Fruit fly (Drosophila melanogaster) ovary, adult (tissue): ENCODE data around the gene CG33986.

Source experiments
- CG17801 ChIP-seq: fragments of 200-800 bp; optimal IDR thresholded peaks from 2 replicates; lab custom pipeline; 2019; ENCODE audit warnings: missing biosample characterization, mild to moderate bottlenecking, missing genetic modification characterization, moderate library complexity; ENCODE audit not compliant: partially characterized antibody

Gene CG33986

DNA sequence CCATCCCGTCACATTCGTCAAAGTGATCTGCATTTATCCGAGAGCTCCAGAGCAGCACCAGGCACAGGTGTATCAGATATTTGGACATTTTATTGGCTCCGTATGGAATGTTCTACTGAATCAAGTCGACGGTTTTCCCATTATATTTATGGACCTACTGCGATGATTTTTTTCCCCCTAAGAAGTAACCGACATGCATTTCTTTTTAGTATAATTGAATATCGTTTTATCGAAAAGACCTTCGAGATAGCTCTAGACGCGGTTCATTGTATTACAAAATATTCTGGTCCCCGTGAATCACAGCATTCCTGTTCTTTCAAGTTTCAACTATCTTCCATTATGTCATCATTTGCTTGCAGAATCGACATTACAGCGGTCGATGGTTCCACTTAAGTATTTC is 4.1 kb upstream of the CG33986 start, which contains the start of gene obst-H:
obst-H (minus strand) TSS at position 101 of the 400 bp plus-strand sequence.
- TF ChIP-seq CG17801 (GFP tag; lab: Kevin White, UChicago): no peak

DNA sequence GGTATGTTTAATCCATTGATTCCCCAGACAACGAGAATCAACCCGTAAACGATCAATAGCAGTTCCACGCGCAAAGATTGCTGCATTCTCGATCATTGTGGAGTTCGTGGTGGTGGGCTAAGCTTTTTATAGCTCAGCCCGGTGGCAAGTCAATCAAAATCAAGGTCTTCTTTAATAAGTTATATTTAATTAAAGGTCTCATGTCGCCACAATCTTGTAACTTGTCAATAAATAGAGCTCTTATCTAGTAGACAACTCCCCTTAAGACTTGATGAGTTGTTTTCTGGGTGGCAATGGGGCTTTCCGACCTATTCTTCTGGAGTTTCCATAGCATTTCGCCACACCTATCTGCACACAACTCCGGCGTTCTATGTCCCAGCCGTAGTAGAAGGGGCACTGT is 3.0 kb upstream of the CG33986 start, which contains the start of gene CG42728:
CG42728 (minus strand) TSS at position 101 of the 400 bp plus-strand sequence.
- TF ChIP-seq CG17801 (GFP tag; lab: Kevin White, UChicago): no peak

DNA sequence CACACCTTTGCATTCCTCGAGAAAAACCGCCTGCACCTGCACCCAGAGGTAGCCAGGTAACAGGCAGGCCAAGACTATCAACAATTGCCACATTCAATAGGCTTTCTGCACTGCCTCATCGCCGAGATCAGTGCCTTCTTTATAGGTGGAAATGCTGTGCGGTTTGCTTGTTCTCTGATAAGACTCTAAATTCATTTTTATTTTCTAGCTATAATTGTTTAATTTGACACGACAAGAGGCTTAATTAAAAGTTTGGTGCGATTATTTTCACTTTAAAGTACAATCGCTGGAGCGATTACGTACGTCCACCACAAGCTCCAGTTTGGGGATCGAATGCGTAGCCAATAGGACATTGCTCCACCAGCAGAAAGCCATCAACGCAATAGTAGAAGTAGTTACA is 2.4 kb upstream of the CG33986 start, which contains the start of gene CG42729:
CG42729 (minus strand) TSS at position 101 of the 400 bp plus-strand sequence.
- no peak for TF ChIP-seq CG17801 (GFP tag; lab: Kevin White, UChicago)

DNA sequence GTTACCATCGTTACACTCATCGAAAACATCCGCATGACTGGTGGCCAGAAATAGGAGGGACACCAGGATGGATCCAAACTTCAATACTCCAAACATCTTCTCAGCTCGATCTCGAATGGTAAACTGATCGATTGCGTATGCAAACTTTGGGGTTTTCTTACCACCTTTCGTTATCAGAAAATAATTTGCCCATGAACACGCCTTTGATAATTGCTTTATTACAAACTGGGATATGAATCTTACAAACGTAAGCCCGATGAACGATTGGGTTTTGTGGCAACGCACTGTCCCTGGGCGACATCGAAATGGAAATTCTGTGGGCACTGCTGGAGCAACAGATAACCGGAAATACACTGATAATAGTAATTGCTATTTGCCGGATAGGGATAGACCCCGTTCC is 1.7 kb upstream of the CG33986 start, which contains the start of gene CG33985:
CG33985 (minus strand) TSS at position 101 of the 400 bp plus-strand sequence.
- TF ChIP-seq CG17801 (GFP tag; lab: Kevin White, UChicago): no peak

DNA sequence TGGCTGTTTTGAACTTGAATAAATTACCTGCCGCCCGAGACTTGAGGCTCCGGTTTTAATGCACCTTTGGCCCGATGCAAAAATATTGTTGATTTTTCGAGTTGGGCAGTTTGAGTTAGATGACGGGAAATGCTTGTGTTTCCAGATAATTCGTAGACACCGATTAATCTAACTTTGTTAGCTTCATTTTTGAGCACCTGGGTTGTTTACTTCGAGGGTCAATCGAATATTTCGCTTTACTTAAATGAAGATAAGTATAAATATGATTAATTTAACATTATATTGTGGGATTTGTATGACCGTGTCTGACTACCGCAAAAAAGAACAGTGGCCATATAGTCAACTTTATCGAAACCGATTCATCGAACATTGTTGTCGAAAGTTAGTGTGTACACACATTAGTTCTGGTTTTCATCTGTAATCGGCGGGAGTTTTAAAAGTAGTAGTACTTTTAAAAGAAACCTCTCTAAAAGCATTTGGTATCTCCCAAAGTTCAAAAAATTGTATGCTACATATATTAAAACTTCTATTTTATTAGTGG is 1.2 kb downstream of the CG33986 start, which contains the start of gene CG7945:
CG7945 (minus strand) TSS at position 332 of the 541 bp plus-strand sequence.
- TF ChIP-seq CG17801 (GFP tag; lab: Kevin White, UChicago): peak; percentile 16

DNA sequence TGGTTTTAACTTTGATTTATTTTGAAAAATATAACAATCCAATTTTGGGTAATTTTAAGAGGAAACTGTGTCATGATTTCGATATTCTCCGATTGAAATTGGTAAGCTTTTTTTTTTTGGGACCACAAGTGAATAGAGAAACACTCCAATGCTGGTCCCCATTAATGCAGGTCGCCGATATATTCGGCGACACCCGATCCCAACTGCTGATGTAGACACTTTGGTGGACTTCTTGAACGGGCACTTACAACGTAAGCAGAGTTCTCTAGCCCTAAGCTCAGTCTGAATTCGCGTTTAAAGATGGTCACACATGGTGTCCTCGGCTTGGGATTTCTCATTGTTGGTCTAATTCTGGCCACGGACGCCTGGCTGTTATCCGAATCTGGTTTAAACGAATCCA is 4.7 kb downstream of the CG33986 start, which contains the start of gene yellow-k:
yellow-k (plus strand) TSS at position 301 of the 400 bp plus-strand sequence.
- TF ChIP-seq CG17801 (GFP tag; lab: Kevin White, UChicago): no peak

DNA sequence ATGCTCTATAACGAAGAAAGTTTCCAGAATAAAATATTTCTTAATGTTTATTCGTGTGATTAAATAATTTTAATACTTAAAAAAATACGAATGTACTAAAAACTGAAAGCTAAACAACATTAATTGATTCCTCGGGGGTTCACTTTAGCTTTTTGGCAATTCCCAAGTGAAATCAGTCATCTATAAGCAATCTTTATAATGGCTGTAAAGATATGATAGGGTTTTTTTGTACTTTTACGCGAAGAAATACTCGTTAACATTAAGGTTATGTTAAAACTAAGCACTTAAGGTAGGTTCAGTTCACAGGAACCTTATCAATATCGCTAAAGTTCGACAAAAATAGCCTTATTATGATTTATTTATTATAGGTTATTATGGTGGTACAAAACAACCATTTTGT is 5.1 kb downstream of the CG33986 start:
- no peak for TF ChIP-seq CG17801 (GFP tag; lab: Kevin White, UChicago)

DNA sequence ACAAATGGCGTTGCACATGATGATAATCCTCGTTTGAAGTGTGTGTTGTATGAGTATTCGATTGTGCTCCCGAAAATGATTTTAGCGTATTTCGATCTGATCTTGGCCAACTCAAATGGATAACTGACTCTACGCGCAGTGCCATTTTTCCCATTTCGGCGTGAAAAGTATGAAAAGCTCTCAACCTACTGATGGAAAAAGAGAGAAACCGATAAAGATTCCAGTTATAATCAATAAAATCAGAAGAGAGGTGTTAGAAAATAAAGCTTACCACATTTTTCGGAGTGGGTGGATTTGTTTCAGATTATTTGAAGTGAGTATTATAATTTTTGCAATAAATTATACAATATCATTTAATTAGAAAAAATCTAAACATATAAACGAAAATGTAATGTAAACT is 5.6 kb downstream of the CG33986 start, which contains the start of gene mex1:
mex1 (minus strand) TSS at position 101 of the 400 bp plus-strand sequence.
- TF ChIP-seq CG17801 (GFP tag; lab: Kevin White, UChicago): no peak

DNA sequence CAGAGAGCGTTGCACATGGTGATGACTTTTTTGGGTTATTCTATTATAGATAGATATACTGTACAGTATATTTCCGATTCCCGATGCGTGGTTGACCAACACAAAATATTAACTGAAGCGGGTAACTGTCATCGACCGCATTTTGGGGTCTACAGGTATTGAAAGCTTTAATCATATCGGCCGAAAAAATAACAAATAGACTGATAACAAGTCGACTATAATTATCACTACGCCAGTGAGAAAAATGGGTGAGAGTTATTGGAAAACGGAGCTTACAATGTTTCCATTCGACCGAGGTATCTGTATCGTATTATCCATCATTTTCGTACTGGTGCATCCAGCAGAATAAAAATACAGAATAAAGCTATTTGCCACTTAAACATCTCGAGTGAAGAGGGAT is 6.7 kb downstream of the CG33986 start:
- no peak for TF ChIP-seq CG17801 (GFP tag; lab: Kevin White, UChicago)

DNA sequence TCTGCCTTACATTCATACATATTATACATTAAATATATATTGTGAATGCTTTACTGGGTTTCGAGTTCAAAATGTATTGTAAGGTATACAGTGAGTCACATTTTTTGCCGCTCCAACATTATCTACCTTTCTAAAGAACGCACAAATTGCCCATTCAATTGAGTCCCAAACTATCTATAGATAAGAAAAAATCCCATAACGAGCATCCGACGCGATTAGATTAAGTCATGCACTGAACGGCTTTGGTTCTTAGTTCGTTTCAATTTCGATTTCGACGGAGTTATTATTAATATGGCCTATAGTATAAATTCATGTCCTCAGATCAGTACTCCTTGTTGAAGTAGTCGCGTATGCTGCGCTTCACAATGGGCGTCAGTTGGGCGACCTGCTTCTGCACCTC is 7.5 kb downstream of the CG33986 start:
- TF ChIP-seq CG17801 (GFP tag; lab: Kevin White, UChicago): no peak

DNA sequence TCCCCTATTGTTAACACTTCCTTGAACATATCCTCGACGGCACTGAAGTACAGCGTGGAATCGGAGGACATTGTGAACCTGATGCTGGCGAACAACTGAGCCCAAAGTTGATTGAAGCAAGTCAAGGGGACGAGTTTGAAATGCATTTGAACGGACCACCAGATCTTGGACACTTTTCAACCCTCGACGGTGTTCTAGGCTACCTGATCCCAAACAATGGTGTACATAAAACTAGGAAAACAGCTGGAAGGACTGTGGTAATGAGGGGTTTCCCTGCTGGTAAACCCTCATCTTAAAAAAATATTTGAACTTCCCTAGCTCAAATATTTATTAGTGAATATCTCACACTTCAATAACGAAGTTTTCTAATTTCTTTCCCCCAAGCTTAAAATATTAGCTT is 8.1 kb downstream of the CG33986 start, which contains the start of gene CG13454:
CG13454 (minus strand) TSS at position 101 of the 400 bp plus-strand sequence.
- TF ChIP-seq CG17801 (GFP tag; lab: Kevin White, UChicago): no peak

DNA sequence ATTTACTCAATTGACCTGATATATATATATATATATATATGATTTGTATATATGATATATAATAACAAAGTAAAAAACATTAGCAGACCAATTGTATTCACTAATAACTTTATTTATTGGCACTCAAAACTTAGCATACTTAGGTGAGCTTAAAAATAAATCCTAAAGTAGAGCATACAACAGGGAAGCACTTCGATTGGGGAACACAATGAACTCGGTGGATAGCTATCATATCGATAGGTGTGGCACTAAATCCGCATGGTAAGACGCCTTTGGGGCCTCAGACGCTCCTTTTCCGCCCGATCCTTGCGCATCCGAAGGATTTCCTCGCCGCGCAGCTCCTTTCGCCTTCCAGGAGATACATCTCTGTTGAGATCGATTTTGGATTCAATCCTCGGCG is 8.6 kb downstream of the CG33986 start:
- TF ChIP-seq CG17801 (GFP tag; lab: Kevin White, UChicago): no peak

DNA sequence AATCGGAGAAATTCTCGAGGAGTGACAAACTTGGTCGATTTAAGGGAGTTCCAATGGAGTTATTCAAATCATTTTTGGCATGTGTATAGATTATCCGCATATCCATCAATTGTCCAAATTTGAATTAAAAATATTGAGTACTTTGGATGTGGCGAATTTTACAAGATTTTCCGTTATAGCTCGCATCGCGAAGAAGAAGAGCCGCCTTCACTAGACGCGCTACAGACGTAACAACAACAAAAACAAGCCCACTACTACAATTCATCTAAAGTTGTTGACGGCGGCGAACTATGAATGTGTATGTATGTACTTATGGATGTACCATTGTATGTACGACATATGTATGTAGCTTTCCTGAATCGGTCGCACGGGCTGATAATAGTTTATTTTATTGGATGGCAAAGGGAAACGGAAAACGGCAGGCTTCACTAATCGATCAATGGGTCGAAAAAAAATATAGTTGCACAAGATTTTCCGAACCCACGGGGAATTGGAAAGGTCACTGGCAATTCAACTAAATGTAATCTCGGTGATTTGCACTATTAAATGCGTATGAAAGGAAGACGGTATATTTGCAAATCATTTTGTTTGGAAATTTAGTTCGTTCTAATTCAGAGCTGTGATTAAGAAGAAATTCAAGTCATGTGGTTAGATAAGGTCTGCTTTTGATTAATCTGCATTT is 10.1 kb downstream of the CG33986 start:
- no peak for TF ChIP-seq CG17801 (GFP tag; lab: Kevin White, UChicago)

DNA sequence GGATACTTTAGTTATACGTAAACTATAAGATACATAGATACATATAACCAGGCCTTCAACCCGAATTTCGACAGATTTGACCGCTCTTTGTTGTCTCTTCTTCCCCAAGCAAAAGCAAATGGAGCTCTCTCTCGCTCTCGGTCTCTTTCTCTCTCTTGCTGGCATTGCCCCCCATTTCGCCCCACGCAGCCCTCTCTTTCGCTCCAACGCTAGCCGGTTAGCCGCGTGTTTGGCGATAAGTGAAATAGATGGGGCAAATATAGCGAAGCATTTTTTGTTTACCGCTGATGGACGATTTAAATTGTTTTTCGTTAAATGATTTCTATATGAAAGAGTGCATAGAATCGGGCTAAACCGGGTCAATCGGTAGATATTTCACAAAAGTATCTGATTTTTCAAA is 10.6 kb downstream of the CG33986 start:
- no peak for TF ChIP-seq CG17801 (GFP tag; lab: Kevin White, UChicago)

DNA sequence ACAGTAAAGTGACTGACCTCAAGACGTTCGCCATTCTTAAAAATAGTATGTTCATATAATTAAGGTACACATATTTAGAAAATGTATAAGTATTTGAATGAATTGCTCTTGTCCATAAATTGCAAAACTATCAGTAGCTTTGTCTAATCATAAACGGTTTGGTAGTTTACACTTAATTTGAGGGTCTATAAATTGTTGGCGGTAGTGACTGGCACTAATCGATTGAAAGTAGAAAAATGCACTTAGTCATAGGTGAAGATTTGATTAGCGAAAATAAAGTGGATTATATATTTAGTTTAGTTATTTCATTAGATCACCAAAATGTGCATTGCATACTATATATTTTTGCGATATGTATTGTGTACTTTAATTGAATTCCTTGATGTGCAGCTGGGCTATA is 11.3 kb downstream of the CG33986 start:
- TF ChIP-seq CG17801 (GFP tag; lab: Kevin White, UChicago): no peak

DNA sequence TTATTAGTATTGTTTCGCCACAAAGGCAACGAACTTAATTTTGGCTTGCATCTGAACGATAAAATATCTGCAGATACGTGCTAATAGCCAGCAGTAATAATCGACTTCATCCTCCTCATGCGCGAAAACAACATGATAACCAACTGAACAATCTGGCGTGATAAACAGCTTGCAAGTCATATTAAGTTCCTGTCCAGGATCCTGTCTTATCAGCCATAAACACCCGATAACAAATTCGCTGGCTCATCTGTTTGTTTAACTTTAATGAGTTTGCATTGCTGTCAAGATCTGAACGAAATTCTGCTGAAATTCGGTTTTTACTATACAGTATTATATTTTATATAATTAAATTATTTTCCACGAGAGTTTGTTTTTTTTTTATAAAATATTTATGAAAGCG is 11.8 kb downstream of the CG33986 start:
- no peak for TF ChIP-seq CG17801 (GFP tag; lab: Kevin White, UChicago)
